Fruit fly (Drosophila melanogaster): ENCODE measurements around the gene CG7110.

The CG7110 gene

DNA sequence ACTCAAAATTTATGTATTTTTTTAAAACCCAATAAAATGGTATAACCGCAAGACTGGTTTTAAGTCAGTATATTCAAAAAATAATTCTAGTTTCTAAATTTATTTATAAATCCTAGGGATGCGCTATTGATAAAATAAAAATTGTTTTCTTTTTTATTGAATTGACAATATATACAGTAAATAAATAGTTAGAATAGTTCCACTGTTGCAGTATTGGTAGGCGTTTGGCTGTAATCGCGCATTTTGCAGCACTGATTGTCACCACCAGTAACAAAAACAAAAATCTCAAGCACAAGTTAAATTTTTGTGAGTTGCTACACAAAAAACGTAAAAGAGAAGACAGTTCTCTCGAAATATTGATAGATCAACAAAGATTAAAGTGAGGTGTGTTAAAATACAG lies 29.9 kb upstream of the CG7110 start, which contains the start of gene CG31855 (continued):
- TF ChIP-seq YL-1 (GFP tag; optimal IDR thresholded peaks at IDR 0.05) (peak; percentile 79), HmgD (GFP tag; optimal IDR thresholded peaks at IDR 0.05) (no peak), gro (GFP tag; optimal IDR thresholded peaks at IDR 0.05) (peak; percentile 91), CG12659 (GFP tag; optimal IDR thresholded peaks at IDR 0.05) (peak; percentile 91), tll (GFP tag; optimal IDR thresholded peaks at IDR 0.05) (no peak), CG8478 (optimal IDR thresholded peaks at IDR 0.05) (no peak), CG10979 (tag; optimal IDR thresholded peaks at IDR 0.05) (peak; percentile 70), HLH54F (GFP tag; optimal IDR thresholded peaks at IDR 0.05) (peak; percentile 74), CG10654 (GFP tag; optimal IDR thresholded peaks at IDR 0.05) (peak; percentile 76), ftz-f1 (GFP tag; optimal IDR thresholded peaks at IDR 0.05) (no peak), CG3995 (GFP tag; optimal IDR thresholded peaks at IDR 0.05) (peak; percentile 51), nerfin-1 (tag; optimal IDR thresholded peaks at IDR 0.05) (peak; percentile 63), CG2129 (GFP tag; IDR thresholded peaks at IDR 0.05; ENCODE audit: partially characterized antibody) (no peak), CG2202 (tag; optimal IDR thresholded peaks at IDR 0.05) (peak; percentile 53), CG17612 (GFP tag; IDR thresholded peaks at IDR 0.05) (peak; percentile 39), zen (tag; optimal IDR thresholded peaks at IDR 0.05) (peak; percentile 26), nom (GFP tag; optimal IDR thresholded peaks at IDR 0.05) (peak; percentile 73), chm (GFP tag; IDR thresholded peaks at IDR 0.05) (peak; percentile 83), tgo (GFP tag; IDR thresholded peaks at IDR 0.05) (peak; percentile 83), ken (GFP tag; IDR thresholded peaks at IDR 0.05) (peak; percentile 89), Lpt (GFP tag; optimal IDR thresholded peaks at IDR 0.05) (no peak), maf-S (GFP tag; optimal IDR thresholded peaks at IDR 0.05) (peak; percentile 76), stc (GFP tag; IDR thresholded peaks at IDR 0.05) (peak; percentile 76), insv (GFP tag; optimal IDR thresholded peaks at IDR 0.05) (peak in 1 of 2 experiments; percentile 55), CkIIα-i1 (GFP tag; IDR thresholded peaks at IDR 0.05) (no peak), sim (GFP tag; IDR thresholded peaks at IDR 0.05) (no peak), HmgZ (tag; optimal IDR thresholded peaks at IDR 0.05) (peak; percentile 85), Sry-δ (GFP tag; optimal IDR thresholded peaks at IDR 0.05) (peak; percentile 35), E2f2 (GFP tag; IDR thresholded peaks at IDR 0.05) (peak; percentile 49; the same call in 1 of the 2 replicates), CG6254 (GFP tag; optimal IDR thresholded peaks at IDR 0.05) (peak; percentile 17), vvl (GFP tag; IDR thresholded peaks at IDR 0.05) (peak; percentile 92), Med (GFP tag) (peak; percentile 95), unpg (GFP tag; optimal IDR thresholded peaks at IDR 0.05) (peak; percentile 81), jigr1 (GFP tag; IDR thresholded peaks at IDR 0.05) (no peak), Bdp1 (GFP tag; optimal IDR thresholded peaks at IDR 0.05) (peak; percentile 88), br (optimal IDR thresholded peaks at IDR 0.05) (no peak), CG4328 (GFP tag; optimal IDR thresholded peaks at IDR 0.05) (peak; percentile 80), CG1832 (GFP tag; optimal IDR thresholded peaks at IDR 0.05) (no peak), CG6765 (GFP tag; optimal IDR thresholded peaks at IDR 0.05) (peak; percentile 84), Scr (GFP tag; IDR thresholded peaks at IDR 0.05; ENCODE audit: partially characterized antibody) (no peak), CG30020 (tag; optimal IDR thresholded peaks at IDR 0.05) (peak; percentile 44), CG18619 (GFP tag; optimal IDR thresholded peaks at IDR 0.05) (peak; percentile 78), CG4404 (GFP tag; IDR thresholded peaks at IDR 0.05) (peak; percentile 56), CTCF (GFP tag; optimal IDR thresholded peaks at IDR 0.05) (no peak), Opbp (GFP tag; IDR thresholded peaks at IDR 0.05; ENCODE audit: partially characterized antibody) (no peak), CG17359 (tag; optimal IDR thresholded peaks at IDR 0.05) (peak; percentile 86), CG12236 (GFP tag; optimal IDR thresholded peaks at IDR 0.05) (no peak), CG18011 (GFP tag; optimal IDR thresholded peaks at IDR 0.05) (peak; percentile 77), ap (GFP tag; IDR thresholded peaks at IDR 0.05) (peak; percentile 60), pum (GFP tag; optimal IDR thresholded peaks at IDR 0.05) (peak; percentile 81), gt (GFP tag; IDR thresholded peaks at IDR 0.05) (no peak), ewg (GFP tag; optimal IDR thresholded peaks at IDR 0.05) (peak; percentile 68), CG8089 (GFP tag; optimal IDR thresholded peaks at IDR 0.05) (peak; percentile 43)
